Worm (Caenorhabditis elegans) whole organism, L3 larva: Measurements from ENCODE around the gene Y43F8B.15.

ENCODE experiments used
- ama-1 ChIP-seq: fragments of 150-350 bp; optimal IDR thresholded peaks from 2 replicates; lab custom pipeline; 2018
- ceh-82 ChIP-seq: fragments of 150-350 bp; optimal IDR thresholded peaks from 2 replicates; lab custom pipeline; 2014; ENCODE audit warnings: missing biosample characterization, missing genetic modification characterization
- fkh-10 ChIP-seq: sonication (generic microtip); optimal IDR thresholded peaks from 2 replicates; lab custom pipeline; 2017; ENCODE audit warnings: missing biosample characterization, missing genetic modification reagents, missing genetic modification characterization
- lin-15B ChIP-seq: fragments of 150-350 bp; optimal IDR thresholded peaks from 2 replicates; lab custom pipeline; 2014; ENCODE audit warnings: missing biosample characterization, missing genetic modification characterization
- nhr-237 ChIP-seq: fragments of 150-350 bp; optimal IDR thresholded peaks from 2 replicates; lab custom pipeline; 2014; ENCODE audit warnings: missing biosample characterization, missing genetic modification characterization
- nhr-28 ChIP-seq: fragments of 150-350 bp; optimal IDR thresholded peaks from 2 replicates; lab custom pipeline; 2014; ENCODE audit warnings: missing biosample characterization, missing genetic modification characterization
- nhr-76 ChIP-seq: fragments of 150-350 bp; sonication (generic microtip); optimal IDR thresholded peaks from 5 replicates; lab custom pipeline; 2014; ENCODE audit warnings: missing biosample characterization, missing genetic modification characterization
- nhr-77 ChIP-seq: fragments of 150-350 bp; optimal IDR thresholded peaks from 2 replicates; lab custom pipeline; 2014; ENCODE audit warnings: missing biosample characterization, missing genetic modification characterization
- pqm-1 ChIP-seq: fragments of 150-350 bp; optimal IDR thresholded peaks from 2 replicates; lab custom pipeline; 2017; ENCODE audit warnings: missing biosample characterization, missing genetic modification characterization, inconsistent platforms
- unc-39 ChIP-seq: sonication (generic microtip); optimal IDR thresholded peaks from 4 replicates; lab custom pipeline; 2017; ENCODE audit warnings: missing biosample characterization, missing genetic modification characterization
- unc-62 ChIP-seq: fragments of 150-350 bp; sonication (generic microtip); optimal IDR thresholded peaks from 4 replicates; lab custom pipeline; 2014; ENCODE audit warnings: missing biosample characterization, missing genetic modification reagents, missing genetic modification characterization
- zag-1 ChIP-seq: fragments of 150-350 bp; optimal IDR thresholded peaks from 2 replicates; lab custom pipeline; 2014; ENCODE audit warnings: missing biosample characterization, missing genetic modification characterization
- ztf-11 ChIP-seq: fragments of 150-350 bp; optimal IDR thresholded peaks from 2 replicates; lab custom pipeline; 2014; ENCODE audit warnings: missing biosample characterization, missing genetic modification characterization
- ztf-4 ChIP-seq: fragments of 150-350 bp; optimal IDR thresholded peaks from 2 replicates; lab custom pipeline; 2014; ENCODE audit warnings: missing biosample characterization, missing genetic modification characterization

- no peak for TF ChIP-seq nhr-77 (tag; lab: Kevin White, UChicago)
- no peak for TF ChIP-seq nhr-28 (tag; lab: Kevin White, UChicago)
- TF ChIP-seq unc-62 (GFP tag; lab: Kevin White, UChicago), result no peak
- TF ChIP-seq nhr-76 (tag; lab: Kevin White, UChicago), result no peak
- TF ChIP-seq pqm-1 (tag; lab: Kevin White, UChicago), result no peak
- no peak for TF ChIP-seq nhr-237 (tag; lab: Kevin White, UChicago)
- no peak for TF ChIP-seq ama-1 (lab: Kevin White, UChicago)
- TF ChIP-seq ztf-4, result no peak
- TF ChIP-seq ceh-82 (tag; lab: Kevin White, UChicago), result no peak
- no peak for TF ChIP-seq lin-15B
- no peak for TF ChIP-seq zag-1 (tag; lab: Kevin White, UChicago)
- TF ChIP-seq unc-39, result no peak
- TF ChIP-seq ztf-11, result no peak
- no peak for TF ChIP-seq fkh-10 (GFP tag; lab: Kevin White, UChicago)
Observed at ce11 chrV:19495587-19495986, 33.7 kb upstream of the Y43F8B.15 start, which contains the start of gene scl-21.
